Worm (Caenorhabditis elegans): ENCODE data around the gene lin-12.

DNA sequence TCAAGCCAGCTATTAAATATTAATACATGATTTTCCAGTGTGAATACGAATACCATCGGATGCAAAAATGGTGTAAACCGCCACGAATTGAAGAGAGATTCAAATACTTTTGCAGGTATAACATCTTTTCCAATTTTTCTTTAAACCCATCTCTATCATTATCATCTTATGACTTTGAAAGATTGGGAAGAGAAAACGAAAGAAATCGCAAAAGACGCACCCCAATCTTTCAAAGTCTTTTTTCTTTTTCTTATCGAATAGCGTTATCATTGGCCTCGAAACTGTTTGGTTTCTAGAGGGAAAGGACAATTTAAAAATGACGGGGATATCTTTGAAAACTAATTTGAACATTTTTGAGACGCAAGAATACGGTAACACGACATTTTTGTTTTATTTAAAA is 34.4 kb upstream of the lin-12 start:
- no peak for TF ChIP-seq ama-1 (optimal IDR thresholded peaks at IDR 0.05)
- TF ChIP-seq aly-2 (tag; optimal IDR thresholded peaks at IDR 0.05) = no peak
- TF ChIP-seq ceh-9 (tag; optimal IDR thresholded peaks at IDR 0.05) = no peak
- no peak for TF ChIP-seq zag-1 (tag; optimal IDR thresholded peaks at IDR 0.05)
- TF ChIP-seq nhr-76 (tag; optimal IDR thresholded peaks at IDR 0.05) = no peak
- no peak for TF ChIP-seq ceh-16 (tag; optimal IDR thresholded peaks at IDR 0.05)
- no peak for TF ChIP-seq mdl-1 (tag; optimal IDR thresholded peaks at IDR 0.05)
- TF ChIP-seq nhr-23 (tag; optimal IDR thresholded peaks at IDR 0.05) = no peak
- TF ChIP-seq ceh-82 (tag; optimal IDR thresholded peaks at IDR 0.05) = no peak
- no peak for TF ChIP-seq pha-4 (tag; optimal IDR thresholded peaks at IDR 0.05)
